Worm (Caenorhabditis elegans) whole organism, midembryonic: ENCODE data around the gene acd-3.

Source experiments
- T22C8.4 ChIP-seq: fragments of 200-800 bp; sonication (Bioruptor generic); IDR thresholded peaks from 2 replicates; pipeline ENCODE4 v1.3.6; 2022; ENCODE audit warnings: missing genetic modification characterization, missing compliant biosample characterization
- cog-1 ChIP-seq: sonication (generic microtip); optimal IDR thresholded peaks from 2 replicates; lab custom pipeline; 2016; ENCODE audit warnings: missing genetic modification characterization, missing compliant biosample characterization
- flt-1 ChIP-seq: fragments of 200-800 bp; sonication (Bioruptor generic); IDR thresholded peaks from 2 replicates; pipeline ENCODE4 v1.3.6; 2022; ENCODE audit warnings: missing genetic modification characterization, missing compliant biosample characterization
- klf-2 ChIP-seq: fragments of 200-800 bp; sonication (Bioruptor generic); conservative IDR thresholded peaks from 2 replicates; pipeline ENCODE4 v1.3.6; 2022; ENCODE audit warnings: missing genetic modification reagents, missing genetic modification characterization, missing compliant biosample characterization
- med-1 ChIP-seq: sonication (generic microtip); optimal IDR thresholded peaks from 2 replicates; lab custom pipeline; 2017; ENCODE audit warnings: missing genetic modification characterization, mild to moderate bottlenecking, missing compliant biosample characterization, antibody characterized with exemption, missing genetic modification reagents; ENCODE audit not compliant: insufficient read depth
- ref-1 ChIP-seq: fragments of 200-800 bp; sonication (Bioruptor generic); conservative IDR thresholded peaks from 2 replicates; pipeline ENCODE4 v1.3.6; 2022; ENCODE audit warnings: missing genetic modification reagents, missing genetic modification characterization, missing compliant biosample characterization
- tab-1 ChIP-seq: fragments of 200-800 bp; sonication (Bioruptor generic); IDR thresholded peaks from 2 replicates; pipeline ENCODE4 v1.3.6; 2022; ENCODE audit warnings: missing genetic modification characterization, missing compliant biosample characterization
- ztf-23 ChIP-seq: fragments of 200-800 bp; sonication (Bioruptor generic); IDR thresholded peaks from 2 replicates; pipeline ENCODE4 v1.3.6; 2022; ENCODE audit warnings: missing genetic modification reagents, missing genetic modification characterization, missing compliant biosample characterization
- ztf-29 ChIP-seq: fragments of 200-800 bp; sonication (Bioruptor generic); IDR thresholded peaks from 2 replicates; pipeline ENCODE4 v1.3.6; 2022; ENCODE audit warnings: missing genetic modification reagents, missing genetic modification characterization, missing compliant biosample characterization

The acd-3 gene

ce11 chrX:14881119-14881518 is 32.0 kb downstream of the acd-3 start, which contains the start of gene flp-8:
flp-8 (plus strand) TSS chrX:14881419.
- TF ChIP-seq flt-1 (no peak), ztf-23 (GFP tag; lab: Robert Waterston, UW) (no peak), T22C8.4 (GFP tag; lab: Robert Waterston, UW) (no peak), ref-1 (GFP tag; lab: Robert Waterston, UW) (no peak), med-1 (GFP tag; lab: Kevin White, UChicago) (no peak), tab-1 (GFP tag; lab: Robert Waterston, UW) (no peak), klf-2 (GFP tag; lab: Robert Waterston, UW) (no peak), ztf-29 (GFP tag; lab: Robert Waterston, UW) (no peak), cog-1 (no peak)

- TF ChIP-seq tab-1 (GFP tag; lab: Robert Waterston, UW) (no peak), med-1 (GFP tag; lab: Kevin White, UChicago) (no peak), ztf-23 (GFP tag; lab: Robert Waterston, UW) (no peak), ztf-29 (GFP tag; lab: Robert Waterston, UW) (no peak), klf-2 (GFP tag; lab: Robert Waterston, UW) (no peak), T22C8.4 (GFP tag; lab: Robert Waterston, UW) (no peak), cog-1 (no peak), flt-1 (no peak), ref-1 (GFP tag; lab: Robert Waterston, UW) (no peak)
Observed at ce11 chrX:14885855-14886254, 36.8 kb downstream of the acd-3 start.

ce11 chrX:14888188-14888587 is 39.1 kb downstream of the acd-3 start, which contains the start of gene daf-6:
daf-6 (plus strand) TSS chrX:14888488.
- TF ChIP-seq ztf-23 (GFP tag; lab: Robert Waterston, UW), result no peak
- TF ChIP-seq cog-1, result no peak
- TF ChIP-seq T22C8.4 (GFP tag; lab: Robert Waterston, UW), result no peak
- no peak for TF ChIP-seq flt-1
- no peak for TF ChIP-seq ref-1 (GFP tag; lab: Robert Waterston, UW)
- TF ChIP-seq tab-1 (GFP tag; lab: Robert Waterston, UW), result no peak
- no peak for TF ChIP-seq med-1 (GFP tag; lab: Kevin White, UChicago)
- TF ChIP-seq klf-2 (GFP tag; lab: Robert Waterston, UW), result no peak
- no peak for TF ChIP-seq ztf-29 (GFP tag; lab: Robert Waterston, UW)

- TF ChIP-seq ztf-29 (GFP tag; lab: Robert Waterston, UW), result no peak
- no peak for TF ChIP-seq tab-1 (GFP tag; lab: Robert Waterston, UW)
- no peak for TF ChIP-seq med-1 (GFP tag; lab: Kevin White, UChicago)
- no peak for TF ChIP-seq T22C8.4 (GFP tag; lab: Robert Waterston, UW)
- no peak for TF ChIP-seq cog-1
- TF ChIP-seq klf-2 (GFP tag; lab: Robert Waterston, UW), result no peak
- no peak for TF ChIP-seq flt-1
Observed at ce11 chrX:14894380-14894779, 45.3 kb downstream of the acd-3 start.

- no peak for TF ChIP-seq tab-1 (GFP tag; lab: Robert Waterston, UW)
Observed at ce11 chrX:14894845-14895244, 45.8 kb downstream of the acd-3 start, which contains the start of gene nac-1. nac-1 (plus strand) TSS chrX:14895145.

ce11 chrX:14897192-14897591 is 48.1 kb downstream of the acd-3 start:
- TF ChIP-seq ztf-29 (GFP tag; lab: Robert Waterston, UW), result no peak

- no peak for TF ChIP-seq ztf-23 (GFP tag; lab: Robert Waterston, UW)
- no peak for TF ChIP-seq T22C8.4 (GFP tag; lab: Robert Waterston, UW)
- TF ChIP-seq flt-1, result no peak
- TF ChIP-seq klf-2 (GFP tag; lab: Robert Waterston, UW), result no peak
- TF ChIP-seq med-1 (GFP tag; lab: Kevin White, UChicago), result no peak
- no peak for TF ChIP-seq ztf-29 (GFP tag; lab: Robert Waterston, UW)
- TF ChIP-seq ref-1 (GFP tag; lab: Robert Waterston, UW), result no peak
- TF ChIP-seq cog-1, result no peak
- TF ChIP-seq tab-1 (GFP tag; lab: Robert Waterston, UW), result no peak
Observed at ce11 chrX:14898205-14898604, 49.1 kb downstream of the acd-3 start, which contains the start of gene lips-8. lips-8 (plus strand) TSS chrX:14898505.

- TF ChIP-seq ztf-29 (GFP tag; lab: Robert Waterston, UW), result no peak
- no peak for TF ChIP-seq T22C8.4 (GFP tag; lab: Robert Waterston, UW)
- TF ChIP-seq flt-1, result no peak
- no peak for TF ChIP-seq ref-1 (GFP tag; lab: Robert Waterston, UW)
- no peak for TF ChIP-seq cog-1
- TF ChIP-seq klf-2 (GFP tag; lab: Robert Waterston, UW), result no peak
- no peak for TF ChIP-seq ztf-23 (GFP tag; lab: Robert Waterston, UW)
- TF ChIP-seq med-1 (GFP tag; lab: Kevin White, UChicago), result no peak
- TF ChIP-seq tab-1 (GFP tag; lab: Robert Waterston, UW), result no peak
Observed at ce11 chrX:14900487-14900886, 51.4 kb downstream of the acd-3 start.
